Worm (Caenorhabditis elegans): ENCODE measurements around the gene B0546.5.

Gene B0546.5

ce11 chrIV:3385337-3386215 lies 4.3 kb downstream of the B0546.5 start, which contains the start of gene mai-2:
Gene mai-2 (plus strand): TSS chrIV:3385910.
- TF ChIP-seq lsy-2 (tag; optimal IDR thresholded peaks at IDR 0.05): peak; percentile 57
- TF ChIP-seq mls-2 (tag; optimal IDR thresholded peaks at IDR 0.05): no peak
- peak; percentile 15 for TF ChIP-seq nhr-237 (tag; optimal IDR thresholded peaks at IDR 0.05)
- TF ChIP-seq ces-1 (GFP tag; optimal IDR thresholded peaks at IDR 0.05): peak; percentile 34
- no peak for TF ChIP-seq unc-62 (GFP tag; optimal IDR thresholded peaks at IDR 0.05)
- TF ChIP-seq unc-120 (tag; optimal IDR thresholded peaks at IDR 0.05; ENCODE audit: poor library complexity, severe bottlenecking): peak; percentile 73
- peak; percentile 28 for TF ChIP-seq sptf-1 (tag; optimal IDR thresholded peaks at IDR 0.05)
- peak; percentile 1 for TF ChIP-seq nhr-2 (tag; optimal IDR thresholded peaks at IDR 0.05)
- peak; percentile 51 for TF ChIP-seq mep-1 (tag; optimal IDR thresholded peaks at IDR 0.05)
- peak; percentile 14 for TF ChIP-seq lin-13 (tag; optimal IDR thresholded peaks at IDR 0.05)
- peak; percentile 59 for TF ChIP-seq pha-4 (tag; optimal IDR thresholded peaks at IDR 0.05)
- no peak for TF ChIP-seq blmp-1 (tag; optimal IDR thresholded peaks at IDR 0.05)

- peak; percentile 51 for TF ChIP-seq mep-1 (tag; optimal IDR thresholded peaks at IDR 0.05)
- peak; percentile 29 for TF ChIP-seq nhr-237 (tag; optimal IDR thresholded peaks at IDR 0.05)
- no peak for TF ChIP-seq nhr-12 (tag; optimal IDR thresholded peaks at IDR 0.05)
- no peak for TF ChIP-seq ceh-39 (tag; optimal IDR thresholded peaks at IDR 0.05)
- peak; percentile 70 for TF ChIP-seq hlh-1 (tag; optimal IDR thresholded peaks at IDR 0.05)
- TF ChIP-seq drap-1 (GFP tag; optimal IDR thresholded peaks at IDR 0.05): peak; percentile 2
- no peak for TF ChIP-seq unc-120 (tag; optimal IDR thresholded peaks at IDR 0.05; ENCODE audit: poor library complexity, severe bottlenecking)
- no peak for TF ChIP-seq nhr-76 (tag; optimal IDR thresholded peaks at IDR 0.05)
- no peak for TF ChIP-seq nhr-2 (tag; optimal IDR thresholded peaks at IDR 0.05)
- peak; percentile 95 for TF ChIP-seq blmp-1 (tag; optimal IDR thresholded peaks at IDR 0.05)
- no peak for TF ChIP-seq mls-2 (tag; optimal IDR thresholded peaks at IDR 0.05)
- peak; percentile 78 for TF ChIP-seq ces-1 (GFP tag; optimal IDR thresholded peaks at IDR 0.05)
- TF ChIP-seq ham-2 (GFP tag; optimal IDR thresholded peaks at IDR 0.05): peak; percentile 68
- TF ChIP-seq zip-8 (tag; optimal IDR thresholded peaks at IDR 0.05): no peak
- TF ChIP-seq pha-4 (tag; optimal IDR thresholded peaks at IDR 0.05): peak; percentile 52
- TF ChIP-seq lsy-2 (tag; optimal IDR thresholded peaks at IDR 0.05): peak; percentile 82
- TF ChIP-seq nhr-28 (tag; optimal IDR thresholded peaks at IDR 0.05): no peak
Measured at ce11 chrIV:3384593-3384992, 5.3 kb downstream of the B0546.5 start.

- TF ChIP-seq nhr-237 (tag; optimal IDR thresholded peaks at IDR 0.05) (no peak), ceh-43 (GFP tag; optimal IDR thresholded peaks at IDR 0.05) (no peak), mls-2 (tag; optimal IDR thresholded peaks at IDR 0.05) (no peak), hlh-1 (tag; optimal IDR thresholded peaks at IDR 0.05) (no peak), lin-32 (GFP tag; optimal IDR thresholded peaks at IDR 0.05) (no peak), flh-1 (GFP tag; optimal IDR thresholded peaks at IDR 0.05) (no peak), zip-8 (tag; optimal IDR thresholded peaks at IDR 0.05) (no peak), drap-1 (GFP tag; optimal IDR thresholded peaks at IDR 0.05) (no peak), lin-13 (tag; optimal IDR thresholded peaks at IDR 0.05) (no peak), mep-1 (tag; optimal IDR thresholded peaks at IDR 0.05) (no peak), ceh-39 (tag; optimal IDR thresholded peaks at IDR 0.05) (no peak), ceh-83 (GFP tag; optimal IDR thresholded peaks at IDR 0.05) (no peak), nhr-28 (tag; optimal IDR thresholded peaks at IDR 0.05) (no peak), bed-3 (GFP tag; optimal IDR thresholded peaks at IDR 0.05) (no peak), unc-39 (tag; optimal IDR thresholded peaks at IDR 0.05) (no peak), snpc-4 (tag; optimal IDR thresholded peaks at IDR 0.05) (no peak), elt-3 (tag; optimal IDR thresholded peaks at IDR 0.05) (no peak)
Measured at ce11 chrIV:3384047-3384446, 5.9 kb downstream of the B0546.5 start, which contains the start of gene B0546.4. Gene B0546.4 (minus strand): TSS chrIV:3384147.

ce11 chrIV:3383203-3383602 lies 6.7 kb downstream of the B0546.5 start:
- TF ChIP-seq flh-1 (GFP tag; optimal IDR thresholded peaks at IDR 0.05) (no peak), drap-1 (GFP tag; optimal IDR thresholded peaks at IDR 0.05) (no peak), nhr-237 (tag; optimal IDR thresholded peaks at IDR 0.05) (no peak), ham-2 (GFP tag; optimal IDR thresholded peaks at IDR 0.05) (no peak), ceh-39 (tag; optimal IDR thresholded peaks at IDR 0.05) (no peak), unc-39 (tag; optimal IDR thresholded peaks at IDR 0.05) (no peak), ztf-11 (tag; optimal IDR thresholded peaks at IDR 0.05) (no peak), nhr-2 (tag; optimal IDR thresholded peaks at IDR 0.05) (no peak), sem-2 (GFP tag; optimal IDR thresholded peaks at IDR 0.05) (no peak), nhr-12 (tag; optimal IDR thresholded peaks at IDR 0.05) (no peak), unc-62 (GFP tag; optimal IDR thresholded peaks at IDR 0.05) (no peak), blmp-1 (tag; optimal IDR thresholded peaks at IDR 0.05) (no peak), lin-32 (GFP tag; optimal IDR thresholded peaks at IDR 0.05) (no peak), bed-3 (GFP tag; optimal IDR thresholded peaks at IDR 0.05) (no peak), unc-120 (tag; optimal IDR thresholded peaks at IDR 0.05; ENCODE audit: poor library complexity, severe bottlenecking) (no peak), ces-1 (GFP tag; optimal IDR thresholded peaks at IDR 0.05) (no peak), pha-4 (tag; optimal IDR thresholded peaks at IDR 0.05) (no peak), nhr-76 (tag; optimal IDR thresholded peaks at IDR 0.05) (no peak), snpc-4 (tag; optimal IDR thresholded peaks at IDR 0.05) (no peak), cnd-1 (tag; optimal IDR thresholded peaks at IDR 0.05) (no peak)

Data from whole organism, mixed stage, embryonic.